Worm (Caenorhabditis elegans): ENCODE measurements around the gene srw-42.
A peak's percentile ranks its signal among the peaks of the same experiment; 100 is the strongest.

The srw-42 gene

ce11 chrV:16733681-16734080, 40.0 kb upstream of the srw-42 start, which contains the start of gene T25E12.16:
T25E12.16 (minus strand) TSS chrV:16733781.
- TF ChIP-seq ztf-4 (tag; optimal IDR thresholded peaks at IDR 0.05) (no peak), nhr-77 (tag; optimal IDR thresholded peaks at IDR 0.05) (no peak), alr-1 (tag; optimal IDR thresholded peaks at IDR 0.05; ENCODE audit: borderline replicate concordance) (no peak)

- TF ChIP-seq zag-1 (tag; optimal IDR thresholded peaks at IDR 0.05) (no peak), nhr-47 (tag; optimal IDR thresholded peaks at IDR 0.05) (no peak), efl-1 (optimal IDR thresholded peaks at IDR 0.05) (no peak), efl-1 (GFP tag; optimal IDR thresholded peaks at IDR 0.05 in 1 of 2) (peak in 1 of 2 experiments; percentile 39)
These were observed 38.0 kb upstream of the srw-42 start, which contains the start of gene srz-100 for ce11 chrV:16731600-16731999. srz-100 (plus strand) TSS chrV:16731900.

- TF ChIP-seq vab-15 (tag; optimal IDR thresholded peaks at IDR 0.05): no peak
- no peak for TF ChIP-seq nhr-76 (tag; optimal IDR thresholded peaks at IDR 0.05)
- TF ChIP-seq unc-98 (GFP tag; IDR thresholded peaks at IDR 0.05): no peak
- TF ChIP-seq egl-27 (tag; optimal IDR thresholded peaks at IDR 0.05): no peak
- no peak for TF ChIP-seq nhr-237 (tag; optimal IDR thresholded peaks at IDR 0.05)
- TF ChIP-seq tbx-2 (tag; optimal IDR thresholded peaks at IDR 0.05): no peak
- no peak for TF ChIP-seq ceh-88 (GFP tag; IDR thresholded peaks at IDR 0.05)
- no peak for TF ChIP-seq dsc-1 (tag; optimal IDR thresholded peaks at IDR 0.05)
- no peak for TF ChIP-seq ztf-4 (tag; optimal IDR thresholded peaks at IDR 0.05)
These were observed 36.3 kb upstream of the srw-42 start, which contains the start of gene srz-99 for ce11 chrV:16729961-16730360. srz-99 (plus strand) TSS chrV:16730261.

- TF ChIP-seq zip-4 (GFP tag; optimal IDR thresholded peaks at IDR 0.05) (no peak), elt-2 (tag; optimal IDR thresholded peaks at IDR 0.05) (peak; percentile 1)
These were observed 34.8 kb upstream of the srw-42 start, which contains the start of gene fbxa-127 for ce11 chrV:16728431-16728830. fbxa-127 (plus strand) TSS chrV:16728731.

- TF ChIP-seq irx-1 (tag; optimal IDR thresholded peaks at IDR 0.05): no peak
- TF ChIP-seq ztf-4 (tag; optimal IDR thresholded peaks at IDR 0.05): no peak
- TF ChIP-seq elt-2 (tag; optimal IDR thresholded peaks at IDR 0.05): no peak
- TF ChIP-seq nhr-76 (tag; optimal IDR thresholded peaks at IDR 0.05): no peak
- TF ChIP-seq pag-3 (tag; optimal IDR thresholded peaks at IDR 0.05; ENCODE audit: borderline replicate concordance, insufficient read depth): no peak
- no peak for TF ChIP-seq unc-62 (GFP tag; optimal IDR thresholded peaks at IDR 0.05)
- no peak for TF ChIP-seq lsy-2 (tag; optimal IDR thresholded peaks at IDR 0.05)
- TF ChIP-seq ces-1 (GFP tag; optimal IDR thresholded peaks at IDR 0.05): no peak
- TF ChIP-seq unc-30 (tag; optimal IDR thresholded peaks at IDR 0.05): no peak
- no peak for TF ChIP-seq lin-13 (GFP tag; optimal IDR thresholded peaks at IDR 0.05)
- TF ChIP-seq swsn-7 (tag; optimal IDR thresholded peaks at IDR 0.05): no peak
- no peak for TF ChIP-seq snu-23 (GFP tag; optimal IDR thresholded peaks at IDR 0.05)
- TF ChIP-seq C04F5.9 (tag; optimal IDR thresholded peaks at IDR 0.05): no peak
- TF ChIP-seq vab-15 (tag; optimal IDR thresholded peaks at IDR 0.05): no peak
These were observed 33.3 kb upstream of the srw-42 start, which contains the start of gene T25E12.14 for ce11 chrV:16726915-16727314. T25E12.14 (plus strand) TSS chrV:16727215.

ce11 chrV:16725955-16726354, 32.3 kb upstream of the srw-42 start:
- no peak for TF ChIP-seq nhr-19 (GFP tag; conservative IDR thresholded peaks at IDR 0.05)
- TF ChIP-seq nhr-90 (tag; optimal IDR thresholded peaks at IDR 0.05; ENCODE audit: poor library complexity): no peak
- TF ChIP-seq aha-1 (tag; optimal IDR thresholded peaks at IDR 0.05): no peak
- TF ChIP-seq fkh-8 (tag; optimal IDR thresholded peaks at IDR 0.05): no peak
- TF ChIP-seq unc-86 (tag; optimal IDR thresholded peaks at IDR 0.05): no peak
- peak; percentile 58 for TF ChIP-seq nhr-20 (tag; optimal IDR thresholded peaks at IDR 0.05)
- TF ChIP-seq nhr-85 (tag): peak; percentile 22
- TF ChIP-seq elt-2 (tag; optimal IDR thresholded peaks at IDR 0.05): peak; percentile 65
- TF ChIP-seq Y116A8C.19 (tag; optimal IDR thresholded peaks at IDR 0.05; ENCODE audit: borderline replicate concordance): no peak
- TF ChIP-seq ceh-82 (tag; optimal IDR thresholded peaks at IDR 0.05): peak in 1 of 3 experiments; percentile 31
- TF ChIP-seq ama-1 (optimal IDR thresholded peaks at IDR 0.05): no peak
- TF ChIP-seq lin-13 (GFP tag; optimal IDR thresholded peaks at IDR 0.05): no peak
- TF ChIP-seq mep-1 (tag; optimal IDR thresholded peaks at IDR 0.05): no peak
- TF ChIP-seq nhr-71 (tag; optimal IDR thresholded peaks at IDR 0.05): peak; percentile 45
- TF ChIP-seq jun-1 (tag; optimal IDR thresholded peaks at IDR 0.05): peak; percentile 23
- no peak for TF ChIP-seq unc-130 (tag; optimal IDR thresholded peaks at IDR 0.05)
- peak in 1 of 2 experiments; percentile 39 for TF ChIP-seq lin-35 (GFP tag; optimal IDR thresholded peaks at IDR 0.05)
- no peak for TF ChIP-seq unc-62 (GFP tag; optimal IDR thresholded peaks at IDR 0.05)
- no peak for TF ChIP-seq aly-2 (tag; optimal IDR thresholded peaks at IDR 0.05)
- no peak for TF ChIP-seq snu-23 (GFP tag; optimal IDR thresholded peaks at IDR 0.05)
- no peak for TF ChIP-seq grh-1 (GFP tag; IDR thresholded peaks at IDR 0.05)

All from whole organism, L1 larva.